Fruit fly (Drosophila melanogaster): ENCODE measurements around the gene fng.

fng gene

DNA sequence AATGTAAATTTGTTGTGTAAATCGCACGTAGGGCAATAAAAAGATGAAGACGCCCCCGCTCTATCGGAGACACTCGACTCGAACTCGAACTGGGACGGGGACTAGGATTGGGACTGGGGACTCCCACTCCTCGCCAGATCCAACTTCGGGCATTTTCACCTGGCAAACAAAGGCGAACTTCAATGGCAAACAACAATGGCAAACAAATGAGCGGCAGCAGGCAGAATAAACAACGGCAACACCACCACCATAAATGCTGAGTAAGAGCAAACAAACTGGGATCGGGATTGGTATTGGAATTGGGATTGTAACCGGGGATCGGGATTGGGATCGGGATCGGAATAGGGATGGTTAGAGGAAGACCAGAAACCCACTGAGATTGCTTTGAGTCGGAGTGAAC lies 5.1 kb downstream of the fng start:
- TF ChIP-seq Rel (GFP tag; optimal IDR thresholded peaks at IDR 0.05) (no peak), Rel (tag; optimal IDR thresholded peaks at IDR 0.05) (peak; percentile 2), sv (GFP tag; optimal IDR thresholded peaks at IDR 0.05) (no peak), Hr78 (GFP tag; optimal IDR thresholded peaks at IDR 0.05) (no peak), OdsH (GFP tag; optimal IDR thresholded peaks at IDR 0.05) (peak; percentile 14), Hr83 (GFP tag; optimal IDR thresholded peaks at IDR 0.05; ENCODE audit: poor library complexity, severe bottlenecking) (peak; percentile 43)

- TF ChIP-seq jim (GFP tag; optimal IDR thresholded peaks at IDR 0.05) (no peak), sage (GFP tag; optimal IDR thresholded peaks at IDR 0.05) (no peak), woc (GFP tag; optimal IDR thresholded peaks at IDR 0.05) (no peak), CG32264 (GFP tag; optimal IDR thresholded peaks at IDR 0.05) (no peak), tai (GFP tag; optimal IDR thresholded peaks at IDR 0.05) (no peak), dmrt93B (GFP tag; optimal IDR thresholded peaks at IDR 0.05) (no peak), CrebA (GFP tag; optimal IDR thresholded peaks at IDR 0.05; ENCODE audit: borderline replicate concordance) (no peak), lola (GFP tag; optimal IDR thresholded peaks at IDR 0.05) (no peak), CG9705 (GFP tag; optimal IDR thresholded peaks at IDR 0.05) (no peak)
Observed at dm6 chr3L:20942076-20942475, 7.2 kb downstream of the fng start.

DNA sequence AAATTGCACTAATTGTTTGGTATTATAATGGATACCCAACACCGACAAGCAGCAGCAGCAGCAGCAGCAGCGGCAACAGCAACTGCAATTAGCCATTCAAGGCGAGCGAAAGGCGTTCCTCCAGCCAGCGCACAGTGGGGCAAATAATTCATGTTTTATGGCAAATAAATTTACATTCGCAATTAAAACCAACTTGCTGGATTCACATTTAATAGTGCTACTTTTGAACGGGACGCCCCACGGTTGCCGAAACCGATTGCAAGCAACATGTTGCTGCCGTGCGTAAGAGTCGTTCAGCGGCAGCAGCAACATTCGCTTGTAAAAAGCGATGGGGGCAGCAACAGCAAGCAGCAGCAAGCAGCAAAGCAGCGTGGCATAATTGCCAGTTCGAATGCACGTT lies 15.6 kb downstream of the fng start:
- TF ChIP-seq Vsx2 (GFP tag; optimal IDR thresholded peaks at IDR 0.05; ENCODE audit: partially characterized antibody), result no peak
- TF ChIP-seq fru (GFP tag; optimal IDR thresholded peaks at IDR 0.05), result peak; percentile 34
- TF ChIP-seq sv (GFP tag; optimal IDR thresholded peaks at IDR 0.05), result no peak
- TF ChIP-seq Myc (optimal IDR thresholded peaks at IDR 0.05), result no peak
- no peak for TF ChIP-seq Mio (GFP tag; optimal IDR thresholded peaks at IDR 0.05)
- TF ChIP-seq br (GFP tag; optimal IDR thresholded peaks at IDR 0.05), result peak; percentile 21
- no peak for TF ChIP-seq dl (GFP tag; optimal IDR thresholded peaks at IDR 0.05; ENCODE audit: insufficient read depth in 1 of 2, partially characterized antibody in 2 of 2)
- TF ChIP-seq N (GFP tag; optimal IDR thresholded peaks at IDR 0.05), result no peak
- no peak for TF ChIP-seq CG32264 (GFP tag; optimal IDR thresholded peaks at IDR 0.05)
- peak; percentile 48 for TF ChIP-seq woc (GFP tag; optimal IDR thresholded peaks at IDR 0.05)
- TF ChIP-seq Sp1 (GFP tag; optimal IDR thresholded peaks at IDR 0.05), result peak; percentile 10
- TF ChIP-seq Hr83 (GFP tag; optimal IDR thresholded peaks at IDR 0.05; ENCODE audit: poor library complexity, severe bottlenecking), result no peak
- TF ChIP-seq dmrt93B (GFP tag; optimal IDR thresholded peaks at IDR 0.05), result no peak
- no peak for TF ChIP-seq CG9705 (GFP tag; optimal IDR thresholded peaks at IDR 0.05)
- no peak for TF ChIP-seq lola (GFP tag; optimal IDR thresholded peaks at IDR 0.05)
- TF ChIP-seq h (GFP tag; optimal IDR thresholded peaks at IDR 0.05), result peak; percentile 27
- TF ChIP-seq GATAd (GFP tag; optimal IDR thresholded peaks at IDR 0.05), result no peak
- no peak for TF ChIP-seq tai (GFP tag; optimal IDR thresholded peaks at IDR 0.05)
- peak; percentile 32 for TF ChIP-seq ey (GFP tag; optimal IDR thresholded peaks at IDR 0.05)
- peak in 1 of 2 experiments; percentile 24 for TF ChIP-seq foxo (GFP tag; optimal IDR thresholded peaks at IDR 0.05)
- no peak for TF ChIP-seq psq (GFP tag; optimal IDR thresholded peaks at IDR 0.05)
- no peak for TF ChIP-seq CrebA (GFP tag; optimal IDR thresholded peaks at IDR 0.05; ENCODE audit: borderline replicate concordance)
- no peak for TF ChIP-seq Rel (GFP tag; optimal IDR thresholded peaks at IDR 0.05)
- no peak for TF ChIP-seq Rel (tag; optimal IDR thresholded peaks at IDR 0.05)
- TF ChIP-seq pan (optimal IDR thresholded peaks at IDR 0.05), result no peak
- no peak for TF ChIP-seq Hr78 (GFP tag; optimal IDR thresholded peaks at IDR 0.05)
- no peak for TF ChIP-seq usp (GFP tag; optimal IDR thresholded peaks at IDR 0.05)
- no peak for TF ChIP-seq sage (GFP tag; optimal IDR thresholded peaks at IDR 0.05)
- TF ChIP-seq rgr (GFP tag; optimal IDR thresholded peaks at IDR 0.05), result peak; percentile 19
- TF ChIP-seq HLH106 (tag; optimal IDR thresholded peaks at IDR 0.05), result peak; percentile 36
- no peak for TF ChIP-seq OdsH (GFP tag; optimal IDR thresholded peaks at IDR 0.05)
- TF ChIP-seq brk (GFP tag; optimal IDR thresholded peaks at IDR 0.05), result no peak
- peak; percentile 13 for TF ChIP-seq Dfd (GFP tag; optimal IDR thresholded peaks at IDR 0.05)

DNA sequence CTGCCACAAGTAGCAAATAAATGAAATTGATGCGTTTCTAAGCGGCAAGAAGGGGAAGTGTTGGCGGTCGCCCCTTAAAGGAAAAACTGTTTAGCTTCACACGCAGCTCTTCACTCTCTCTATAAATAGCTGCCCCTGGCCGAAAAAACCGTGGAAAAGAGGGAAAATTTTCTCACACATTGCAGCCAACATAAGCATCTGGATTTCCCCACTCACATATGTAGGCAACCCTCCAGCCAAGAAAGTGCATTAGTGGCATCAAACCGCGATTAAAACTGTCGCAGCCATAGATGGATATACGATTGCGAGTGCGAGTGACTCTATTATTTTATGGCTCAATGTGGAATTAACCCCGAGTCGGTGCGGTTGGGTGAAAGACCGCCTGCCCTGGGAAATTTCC lies 16.8 kb downstream of the fng start:
- TF ChIP-seq CG32264 (GFP tag; optimal IDR thresholded peaks at IDR 0.05) (no peak), dmrt93B (GFP tag; optimal IDR thresholded peaks at IDR 0.05) (no peak), GATAd (GFP tag; optimal IDR thresholded peaks at IDR 0.05) (no peak), HLH106 (tag; optimal IDR thresholded peaks at IDR 0.05) (no peak), Rel (GFP tag; optimal IDR thresholded peaks at IDR 0.05) (no peak), Rel (tag; optimal IDR thresholded peaks at IDR 0.05) (no peak), Jra (GFP tag; optimal IDR thresholded peaks at IDR 0.05) (no peak), Dfd (GFP tag; optimal IDR thresholded peaks at IDR 0.05) (no peak), usp (GFP tag; optimal IDR thresholded peaks at IDR 0.05) (no peak), lola (GFP tag; optimal IDR thresholded peaks at IDR 0.05) (no peak), Dif (GFP tag; optimal IDR thresholded peaks at IDR 0.05; ENCODE audit: partially characterized antibody) (no peak), sage (GFP tag; optimal IDR thresholded peaks at IDR 0.05) (no peak), ey (GFP tag; optimal IDR thresholded peaks at IDR 0.05) (no peak), CG9705 (GFP tag; optimal IDR thresholded peaks at IDR 0.05) (no peak), fru (GFP tag; optimal IDR thresholded peaks at IDR 0.05) (no peak), psq (GFP tag; optimal IDR thresholded peaks at IDR 0.05) (no peak), jim (GFP tag; optimal IDR thresholded peaks at IDR 0.05) (no peak), rgr (GFP tag; optimal IDR thresholded peaks at IDR 0.05) (no peak), Hr83 (GFP tag; optimal IDR thresholded peaks at IDR 0.05; ENCODE audit: poor library complexity, severe bottlenecking) (no peak)
